Worm (Caenorhabditis elegans) whole organism, L1 larva: ENCODE results near the gene Y38F1A.4.
A peak's percentile ranks its signal among the peaks of the same experiment; 100 is the strongest.

Source experiments
- C04F5.9 ChIP-seq: sonication (generic microtip); optimal IDR thresholded peaks from 2 replicates; lab custom pipeline; 2016; ENCODE audit warnings: missing genetic modification characterization, missing compliant biosample characterization
- C16A3.4 ChIP-seq: fragments of 150-350 bp; optimal IDR thresholded peaks from 2 replicates; lab custom pipeline; 2014; ENCODE audit warnings: missing biosample characterization, missing genetic modification characterization
- F16B12.6 ChIP-seq: fragments of 150-350 bp; optimal IDR thresholded peaks from 2 replicates; lab custom pipeline; 2014; ENCODE audit warnings: missing biosample characterization, missing genetic modification characterization
- aha-1 ChIP-seq: fragments of 150-350 bp; optimal IDR thresholded peaks from 2 replicates; lab custom pipeline; 2014; ENCODE audit warnings: missing biosample characterization, missing genetic modification characterization
- ceh-8 ChIP-seq: fragments of 200-800 bp; sonication (Bioruptor generic); optimal IDR thresholded peaks from 2 replicates; lab custom pipeline; 2018; ENCODE audit warnings: mild to moderate bottlenecking, missing genetic modification characterization, moderate library complexity, missing compliant biosample characterization
- ceh-88 ChIP-seq: fragments of 200-800 bp; sonication (Bioruptor generic); IDR thresholded peaks from 2 replicates; pipeline ENCODE4 v1.3.6; 2022; ENCODE audit warnings: missing genetic modification characterization, missing compliant biosample characterization
- ces-1 ChIP-seq: fragments of 150-350 bp; optimal IDR thresholded peaks from 2 replicates; lab custom pipeline; 2014; ENCODE audit warnings: missing biosample characterization, missing genetic modification reagents, missing genetic modification characterization
- dpl-1 ChIP-seq, 3 experiments: fragments of 150-350 bp in 2 of 3; sonication (generic microtip) in 1 of 3; optimal IDR thresholded peaks; 2 replicates each; lab custom pipeline; 2014 to 2017; ENCODE audit warnings: missing biosample characterization in 3 of 3, missing genetic modification characterization in 3 of 3, missing genetic modification reagents in 3 of 3
- dsc-1 ChIP-seq: sonication (generic microtip); optimal IDR thresholded peaks from 2 replicates; lab custom pipeline; 2016; ENCODE audit warnings: mild to moderate bottlenecking, missing genetic modification characterization, missing compliant biosample characterization
- efl-1 ChIP-seq, 4 experiments: fragments of 150-350 bp; optimal IDR thresholded peaks in 3 of 4; peaks in 1 of 4; 1 replicate in 1 of 4; 2 replicates in 3 of 4; lab custom pipeline; 2014; ENCODE audit warnings: missing biosample characterization in 2 of 4, missing genetic modification characterization in 2 of 4, missing genetic modification reagents in 2 of 4
- egl-13 ChIP-seq: sonication (generic microtip); optimal IDR thresholded peaks from 2 replicates; lab custom pipeline; 2016; ENCODE audit warnings: missing genotype, missing genetic modification reagents, missing genetic modification characterization, missing compliant biosample characterization
- elt-2 ChIP-seq: sonication (generic microtip); optimal IDR thresholded peaks from 2 replicates; lab custom pipeline; 2016; ENCODE audit warnings: missing genetic modification characterization, mild to moderate bottlenecking, inconsistent platforms, missing compliant biosample characterization, missing genetic modification reagents
- ets-5 ChIP-seq: fragments of 200-800 bp; sonication (Bioruptor generic); IDR thresholded peaks from 2 replicates; pipeline ENCODE4 v1.3.6; 2022; ENCODE audit warnings: missing genetic modification characterization, missing compliant biosample characterization
- fkh-4 ChIP-seq: sonication (generic microtip); optimal IDR thresholded peaks from 2 replicates; lab custom pipeline; 2016; ENCODE audit warnings: missing compliant biosample characterization, missing genetic modification characterization, borderline replicate concordance
- fkh-8 ChIP-seq: sonication (generic microtip); optimal IDR thresholded peaks from 2 replicates; lab custom pipeline; 2016; ENCODE audit warnings: mild to moderate bottlenecking, missing genetic modification characterization, missing compliant biosample characterization
- fos-1 ChIP-seq: fragments of 150-350 bp; optimal IDR thresholded peaks from 2 replicates; lab custom pipeline; 2014; ENCODE audit warnings: missing biosample characterization, missing genetic modification characterization
- grh-1 ChIP-seq: fragments of 200-800 bp; sonication (Bioruptor generic); IDR thresholded peaks from 2 replicates; pipeline ENCODE4 v1.3.6; 2022; ENCODE audit warnings: missing genetic modification reagents, missing genetic modification characterization, missing compliant biosample characterization
- hpl-2 ChIP-seq: fragments of 150-350 bp; optimal IDR thresholded peaks from 2 replicates; lab custom pipeline; 2014; ENCODE audit warnings: missing biosample characterization, missing genetic modification reagents, missing genetic modification characterization
- isw-1 ChIP-seq: fragments of 200-800 bp; sonication (Bioruptor generic); IDR thresholded peaks from 2 replicates; pipeline ENCODE4 v1.3.6; 2022; ENCODE audit warnings: missing genetic modification characterization, missing compliant biosample characterization
- lin-14 ChIP-seq: fragments of 200-800 bp; sonication (Bioruptor generic); optimal IDR thresholded peaks from 2 replicates; lab custom pipeline; 2018; ENCODE audit warnings: mild to moderate bottlenecking, missing genetic modification characterization, moderate library complexity, missing compliant biosample characterization
- lsy-2 ChIP-seq, 2 experiments: fragments of 150-350 bp; optimal IDR thresholded peaks; 2 replicates each; lab custom pipeline; 2014; ENCODE audit warnings: missing biosample characterization in 2 of 2, missing genetic modification characterization in 2 of 2
- mdl-1 ChIP-seq, 2 experiments: fragments of 150-350 bp; optimal IDR thresholded peaks; 2 replicates each; lab custom pipeline; 2014 to 2017; ENCODE audit warnings: missing biosample characterization in 2 of 2, missing genetic modification characterization in 2 of 2, inconsistent platforms in 1 of 2
- mep-1 ChIP-seq: fragments of 150-350 bp; optimal IDR thresholded peaks from 2 replicates; lab custom pipeline; 2014; ENCODE audit warnings: missing biosample characterization, missing genetic modification characterization
- nhr-11 ChIP-seq: fragments of 150-350 bp; optimal IDR thresholded peaks from 2 replicates; lab custom pipeline; 2014; ENCODE audit warnings: missing biosample characterization, missing genetic modification characterization
- nhr-237 ChIP-seq: fragments of 150-350 bp; optimal IDR thresholded peaks from 2 replicates; lab custom pipeline; 2014; ENCODE audit warnings: missing biosample characterization, missing genetic modification characterization
- nhr-47 ChIP-seq: sonication (generic microtip); optimal IDR thresholded peaks from 2 replicates; lab custom pipeline; 2016; ENCODE audit warnings: mild to moderate bottlenecking, missing genetic modification characterization, moderate library complexity, missing compliant biosample characterization
- nhr-71 ChIP-seq: sonication (generic microtip); optimal IDR thresholded peaks from 2 replicates; lab custom pipeline; 2016; ENCODE audit warnings: mild to moderate bottlenecking, missing genetic modification characterization, moderate library complexity, missing compliant biosample characterization
- nhr-76 ChIP-seq: sonication (generic microtip); optimal IDR thresholded peaks from 2 replicates; lab custom pipeline; 2017; ENCODE audit warnings: missing biosample characterization, missing genetic modification characterization
- nhr-85 ChIP-seq: sonication (generic microtip); peaks from one replicate; lab custom pipeline; 2016; ENCODE audit warnings: missing genetic modification characterization, inconsistent platforms, missing compliant biosample characterization
- nhr-90 ChIP-seq: sonication (generic microtip); optimal IDR thresholded peaks from 2 replicates; lab custom pipeline; 2016; ENCODE audit warnings: mild to moderate bottlenecking, missing genetic modification characterization, missing compliant biosample characterization; ENCODE audit not compliant: poor library complexity
- pag-3 ChIP-seq: sonication (generic microtip); optimal IDR thresholded peaks from 2 replicates; lab custom pipeline; 2017; ENCODE audit warnings: missing genetic modification characterization, mild to moderate bottlenecking, missing compliant biosample characterization, antibody characterized with exemption, borderline replicate concordance; ENCODE audit not compliant: insufficient read depth
- pax-3 ChIP-seq: fragments of 200-800 bp; sonication (Bioruptor generic); optimal IDR thresholded peaks from 2 replicates; lab custom pipeline; 2018; ENCODE audit warnings: mild to moderate bottlenecking, missing genetic modification characterization, moderate library complexity, missing compliant biosample characterization
- pqm-1 ChIP-seq: sonication (generic microtip); optimal IDR thresholded peaks from 3 replicates; lab custom pipeline; 2017; ENCODE audit warnings: missing biosample characterization, missing genetic modification characterization
- skn-1 ChIP-seq: fragments of 150-350 bp; optimal IDR thresholded peaks from 2 replicates; lab custom pipeline; 2014; ENCODE audit warnings: missing biosample characterization, missing genetic modification characterization
- snu-23 ChIP-seq: sonication (generic microtip); optimal IDR thresholded peaks from 2 replicates; lab custom pipeline; 2016; ENCODE audit warnings: missing genetic modification characterization, missing compliant biosample characterization
- sup-37 ChIP-seq: fragments of 200-800 bp; sonication (Bioruptor generic); optimal IDR thresholded peaks from 2 replicates; lab custom pipeline; 2018; ENCODE audit warnings: mild to moderate bottlenecking, missing genetic modification characterization, missing compliant biosample characterization
- swsn-7 ChIP-seq: sonication (generic microtip); optimal IDR thresholded peaks from 2 replicates; lab custom pipeline; 2016; ENCODE audit warnings: missing genetic modification characterization, missing compliant biosample characterization
- tbx-2 ChIP-seq: sonication (generic microtip); optimal IDR thresholded peaks from 2 replicates; lab custom pipeline; 2016; ENCODE audit warnings: missing genetic modification characterization, missing compliant biosample characterization
- tlp-1 ChIP-seq: fragments of 150-350 bp; optimal IDR thresholded peaks from 2 replicates; lab custom pipeline; 2014; ENCODE audit warnings: missing biosample characterization, missing genetic modification characterization
- unc-30 ChIP-seq: sonication (generic microtip); optimal IDR thresholded peaks from 2 replicates; lab custom pipeline; 2017; ENCODE audit warnings: missing biosample characterization, missing genetic modification characterization
- unc-62 ChIP-seq: fragments of 150-350 bp; optimal IDR thresholded peaks from 2 replicates; lab custom pipeline; 2014; ENCODE audit warnings: missing biosample characterization, missing genetic modification reagents, missing genetic modification characterization
- xbp-1 ChIP-seq: sonication (generic microtip); optimal IDR thresholded peaks from 2 replicates; lab custom pipeline; 2016; ENCODE audit warnings: missing genetic modification characterization, missing compliant biosample characterization
- zag-1 ChIP-seq: fragments of 150-350 bp; optimal IDR thresholded peaks from 2 replicates; lab custom pipeline; 2014; ENCODE audit warnings: missing biosample characterization, missing genetic modification characterization
- zip-4 ChIP-seq: fragments of 200-800 bp; sonication (Bioruptor generic); optimal IDR thresholded peaks from 2 replicates; lab custom pipeline; 2018; ENCODE audit warnings: mild to moderate bottlenecking, missing genetic modification characterization, moderate library complexity, missing compliant biosample characterization

Y38F1A.4 gene

DNA sequence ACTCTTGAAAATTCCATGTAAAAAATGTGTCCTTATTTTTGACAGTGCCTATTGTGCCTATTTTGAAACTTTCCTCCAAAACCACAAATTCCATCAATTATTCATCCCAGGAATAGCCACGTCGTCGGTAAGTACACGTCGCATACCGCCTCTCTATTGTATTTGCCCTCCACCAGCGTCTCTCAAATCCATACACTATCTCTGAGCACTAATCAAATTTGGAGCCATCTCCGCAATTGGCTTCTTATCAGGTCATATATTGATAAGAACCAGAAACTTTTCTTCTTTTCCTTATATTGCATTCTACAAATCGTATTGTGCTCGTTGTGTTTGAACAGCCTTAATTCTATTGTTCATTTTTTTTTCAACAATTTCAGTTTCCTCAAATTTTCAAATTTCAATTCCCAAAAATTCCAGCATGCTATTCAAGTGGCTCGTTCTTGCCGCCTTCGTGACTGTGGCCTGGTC, 38.0 kb downstream of the Y38F1A.4 start, which contains the start of gene dct-18 (continued):
- TF ChIP-seq hpl-2 (no peak), nhr-76 (no peak), sup-37 (no peak), nhr-90 (no peak), nhr-47 (tag; lab: Kevin White, UChicago) (no peak), snu-23 (GFP tag; lab: Kevin White, UChicago) (no peak), egl-13 (tag; lab: Kevin White, UChicago) (no peak), C16A3.4 (no peak), swsn-7 (tag; lab: Kevin White, UChicago) (no peak), nhr-71 (tag; lab: Kevin White, UChicago) (no peak), tbx-2 (tag; lab: Kevin White, UChicago) (no peak), grh-1 (no peak), pag-3 (tag; lab: Kevin White, UChicago) (no peak), efl-1 (optimal IDR thresholded peaks at IDR 0.05; lab: Kevin White, UChicago) (no peak), efl-1 (GFP tag; optimal IDR thresholded peaks at IDR 0.05 in 1 of 2; lab: Kevin White, UChicago) (peak in 1 of 2 experiments; percentile 56), pqm-1 (tag; lab: Kevin White, UChicago) (peak; percentile 3), elt-2 (tag; lab: Kevin White, UChicago) (peak; percentile 69), aha-1 (tag; lab: Kevin White, UChicago) (no peak), F16B12.6 (tag; lab: Kevin White, UChicago) (no peak), lin-14 (no peak)

DNA sequence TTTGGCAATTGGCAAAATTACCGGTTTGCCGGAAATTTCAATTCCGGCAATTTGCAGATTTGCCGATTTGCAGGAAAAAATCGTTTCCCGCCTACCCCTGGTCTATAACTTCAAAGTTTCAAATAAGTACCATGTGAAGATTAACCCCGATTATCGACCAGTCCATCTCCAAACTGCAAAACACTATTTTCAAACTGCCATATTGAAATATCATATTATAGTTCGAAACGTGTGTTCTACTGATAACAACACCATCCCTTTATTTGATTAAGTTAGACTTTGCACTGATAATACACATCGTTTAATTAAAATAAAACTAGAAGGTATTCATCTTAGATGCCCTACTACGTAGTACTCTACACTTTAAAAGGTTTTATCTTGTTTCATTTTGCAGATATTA, 39.4 kb downstream of the Y38F1A.4 start:
- TF ChIP-seq efl-1 (optimal IDR thresholded peaks at IDR 0.05; lab: Kevin White, UChicago) (no peak), efl-1 (GFP tag; optimal IDR thresholded peaks at IDR 0.05 in 1 of 2; lab: Kevin White, UChicago) (peak in 1 of 2 experiments; percentile 49), isw-1 (GFP tag; lab: Robert Waterston, UW) (no peak), swsn-7 (tag; lab: Kevin White, UChicago) (no peak), unc-30 (tag; lab: Kevin White, UChicago) (no peak)

- TF ChIP-seq zip-4 (GFP tag; lab: Kevin White, UChicago), result no peak
- no peak for TF ChIP-seq tlp-1 (tag; lab: Kevin White, UChicago)
- TF ChIP-seq nhr-90, result no peak
- no peak for TF ChIP-seq mep-1 (tag; lab: Kevin White, UChicago)
- no peak for TF ChIP-seq pqm-1 (tag; lab: Kevin White, UChicago)
- TF ChIP-seq nhr-11, result no peak
- no peak for TF ChIP-seq mdl-1 (tag; optimal IDR thresholded peaks at IDR 0.05; lab: Kevin White, UChicago)
- TF ChIP-seq nhr-237 (tag; lab: Kevin White, UChicago), result no peak
- TF ChIP-seq swsn-7 (tag; lab: Kevin White, UChicago), result no peak
- TF ChIP-seq fos-1, result no peak
- TF ChIP-seq zag-1 (tag; lab: Kevin White, UChicago), result no peak
- no peak for TF ChIP-seq ets-5 (GFP tag; lab: Robert Waterston, UW)
- no peak for TF ChIP-seq xbp-1 (tag; lab: Kevin White, UChicago)
- TF ChIP-seq fkh-8 (tag; lab: Kevin White, UChicago), result no peak
- no peak for TF ChIP-seq ceh-88 (GFP tag; lab: Robert Waterston, UW)
These were observed 41.3 kb downstream of the Y38F1A.4 start, which contains the start of gene F58G1.3 for ce11 chrII:12928241-12928640. TSS of gene F58G1.3 (minus strand) at chrII:12928341.

ce11 chrII:12925551-12925950, 44.0 kb downstream of the Y38F1A.4 start, which contains the start of gene F58G1.8:
TSS of gene F58G1.8 (minus strand) at chrII:12925651.
- TF ChIP-seq lsy-2 (tag; optimal IDR thresholded peaks at IDR 0.05; lab: Kevin White, UChicago) (no peak), mdl-1 (tag; optimal IDR thresholded peaks at IDR 0.05; lab: Kevin White, UChicago) (no peak)

ce11 chrII:12923225-12923624, 46.3 kb downstream of the Y38F1A.4 start:
- TF ChIP-seq skn-1 (tag; lab: Kevin White, UChicago), result no peak
- no peak for TF ChIP-seq pax-3 (tag; lab: Kevin White, UChicago)
- no peak for TF ChIP-seq pag-3 (tag; lab: Kevin White, UChicago)
- no peak for TF ChIP-seq fkh-8 (tag; lab: Kevin White, UChicago)
- no peak for TF ChIP-seq ceh-8 (GFP tag; lab: Kevin White, UChicago)
- TF ChIP-seq ces-1 (GFP tag; lab: Kevin White, UChicago), result no peak
- no peak for TF ChIP-seq nhr-85
- no peak for TF ChIP-seq pqm-1 (tag; lab: Kevin White, UChicago)
- no peak for TF ChIP-seq nhr-76
- TF ChIP-seq unc-62 (GFP tag; lab: Kevin White, UChicago), result no peak
- no peak for TF ChIP-seq C04F5.9 (tag; lab: Kevin White, UChicago)
- no peak for TF ChIP-seq fkh-4 (tag; lab: Kevin White, UChicago)
- TF ChIP-seq dsc-1, result no peak
- no peak for TF ChIP-seq lsy-2 (tag; optimal IDR thresholded peaks at IDR 0.05; lab: Kevin White, UChicago)
- TF ChIP-seq dpl-1 (GFP tag; optimal IDR thresholded peaks at IDR 0.05; lab: Kevin White, UChicago), result no peak
- no peak for TF ChIP-seq nhr-237 (tag; lab: Kevin White, UChicago)
- TF ChIP-seq zip-4 (GFP tag; lab: Kevin White, UChicago), result no peak
